Worm (Caenorhabditis elegans): ENCODE results near the gene cpt-2.

DNA sequence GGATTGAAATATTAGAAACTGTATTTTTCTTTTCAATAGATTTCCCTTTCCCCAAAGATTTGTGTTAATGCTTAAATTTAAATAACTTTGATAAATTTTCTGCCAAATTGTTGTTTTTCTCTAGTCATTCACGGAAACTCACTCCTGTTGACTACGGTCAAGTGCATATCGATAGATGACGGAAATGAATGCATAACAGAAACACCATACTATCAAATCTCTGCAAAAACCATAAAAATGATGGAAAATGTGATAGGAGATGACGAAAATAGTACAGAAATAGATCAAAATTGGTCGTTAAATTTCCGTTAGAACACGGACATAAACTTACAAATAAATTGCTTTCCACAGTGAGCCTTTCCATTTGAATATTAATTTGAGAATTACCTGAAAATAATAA is 49.6 kb downstream of the cpt-2 start:
- TF ChIP-seq elt-2 (tag; optimal IDR thresholded peaks at IDR 0.05) (peak; percentile 45), snpc-4 (tag; optimal IDR thresholded peaks at IDR 0.05) (no peak), pha-4 (tag; optimal IDR thresholded peaks at IDR 0.05) (no peak), pqm-1 (tag; optimal IDR thresholded peaks at IDR 0.05) (peak; percentile 12), unc-39 (tag; optimal IDR thresholded peaks at IDR 0.05) (no peak), aly-2 (tag; optimal IDR thresholded peaks at IDR 0.05) (no peak), nhr-77 (tag; optimal IDR thresholded peaks at IDR 0.05) (no peak), jun-1 (tag; optimal IDR thresholded peaks at IDR 0.05) (no peak), ztf-11 (tag; optimal IDR thresholded peaks at IDR 0.05) (no peak), ztf-4 (tag; optimal IDR thresholded peaks at IDR 0.05) (no peak), nhr-237 (tag; optimal IDR thresholded peaks at IDR 0.05) (no peak)

All from whole organism, L3 larva.